Worm (Caenorhabditis elegans) whole organism, L4 larva: Measurements from ENCODE around the gene C46C2.7.
A peak's percentile ranks its signal among the peaks of the same experiment; 100 is the strongest.

Experiments
- D1046.2 ChIP-seq: fragments of 200-800 bp; sonication (Bioruptor generic); IDR thresholded peaks from 2 replicates; pipeline ENCODE4 v1.3.6; 2022; ENCODE audit warnings: missing genetic modification characterization, missing compliant biosample characterization
- F10B5.3 ChIP-seq: sonication (generic microtip); optimal IDR thresholded peaks from 2 replicates; lab custom pipeline; 2016; ENCODE audit warnings: mild to moderate bottlenecking, missing genetic modification characterization, missing compliant biosample characterization
- F49E8.2 ChIP-seq: sonication (generic microtip); optimal IDR thresholded peaks from 2 replicates; lab custom pipeline; 2016; ENCODE audit warnings: missing compliant biosample characterization, mild to moderate bottlenecking, missing genetic modification characterization, borderline replicate concordance
- T20F7.1 ChIP-seq: fragments of 200-800 bp; sonication (Bioruptor generic); optimal IDR thresholded peaks from 2 replicates; lab custom pipeline; 2018; ENCODE audit warnings: mild to moderate bottlenecking, missing genetic modification characterization, missing compliant biosample characterization
- Y5F2A.4 ChIP-seq: fragments of 200-800 bp; sonication (Bioruptor generic); optimal IDR thresholded peaks from 2 replicates; lab custom pipeline; 2018; ENCODE audit warnings: mild to moderate bottlenecking, missing genetic modification characterization, missing compliant biosample characterization
- ZK337.2 ChIP-seq: fragments of 200-800 bp; sonication (Bioruptor generic); IDR thresholded peaks from 2 replicates; pipeline ENCODE4 v1.3.6; 2022; ENCODE audit warnings: missing genetic modification reagents, missing genetic modification characterization, missing compliant biosample characterization
- ZK546.5 ChIP-seq, 2 experiments: sonication (generic microtip); optimal IDR thresholded peaks; 2 replicates each; lab custom pipeline; 2017; ENCODE audit warnings: missing biosample characterization in 2 of 2, missing genetic modification characterization in 2 of 2
- aha-1 ChIP-seq: fragments of 150-350 bp; peaks from one replicate; lab custom pipeline; 2014; ENCODE audit warnings: missing biosample characterization, missing genetic modification characterization
- aly-2 ChIP-seq: sonication (generic microtip); optimal IDR thresholded peaks from 2 replicates; lab custom pipeline; 2018; ENCODE audit warnings: missing biosample characterization, missing genetic modification characterization
- ama-1 ChIP-seq: fragments of 150-350 bp; optimal IDR thresholded peaks from 2 replicates; lab custom pipeline; 2014; ENCODE audit warnings: inconsistent platforms, mixed read lengths
- arid-1 ChIP-seq: fragments of 200-800 bp; sonication (Bioruptor generic); conservative IDR thresholded peaks from 2 replicates; pipeline ENCODE4 v1.3.6; 2022; ENCODE audit warnings: missing genetic modification reagents, missing genetic modification characterization, missing compliant biosample characterization
- ceh-28 ChIP-seq: fragments of 150-350 bp; optimal IDR thresholded peaks from 2 replicates; lab custom pipeline; 2014; ENCODE audit warnings: missing biosample characterization, missing genetic modification reagents, missing genetic modification characterization
- ceh-44 ChIP-seq: fragments of 200-800 bp; sonication (Bioruptor generic); IDR thresholded peaks from 2 replicates; pipeline ENCODE4 v1.3.6; 2022; ENCODE audit warnings: missing genetic modification reagents, missing genetic modification characterization, missing compliant biosample characterization
- ceh-62 ChIP-seq: sonication (generic microtip); optimal IDR thresholded peaks from 2 replicates; lab custom pipeline; 2017; ENCODE audit warnings: missing biosample characterization, missing genetic modification characterization
- ceh-82 ChIP-seq: sonication (generic microtip); optimal IDR thresholded peaks from 2 replicates; lab custom pipeline; 2017; ENCODE audit warnings: missing biosample characterization, missing genetic modification characterization
- daf-12 ChIP-seq: fragments of 150-350 bp; optimal IDR thresholded peaks from 2 replicates; lab custom pipeline; 2014; ENCODE audit warnings: missing biosample characterization, missing genetic modification reagents, missing genetic modification characterization
- daf-19 ChIP-seq: fragments of 200-800 bp; sonication (Bioruptor generic); conservative IDR thresholded peaks from 2 replicates; pipeline ENCODE4 v1.3.6; 2022; ENCODE audit warnings: missing genetic modification characterization, missing compliant biosample characterization
- dmd-8 ChIP-seq: fragments of 200-800 bp; sonication (Bioruptor generic); IDR thresholded peaks from 2 replicates; pipeline ENCODE4 v1.3.6; 2022; ENCODE audit warnings: missing genetic modification characterization, missing compliant biosample characterization
- dmd-9 ChIP-seq: fragments of 200-800 bp; sonication (Bioruptor generic); IDR thresholded peaks from 2 replicates; pipeline ENCODE4 v1.3.6; 2022; ENCODE audit warnings: missing genetic modification reagents, missing genetic modification characterization, missing compliant biosample characterization
- dve-1 ChIP-seq: sonication (generic microtip); optimal IDR thresholded peaks from 2 replicates; lab custom pipeline; 2017; ENCODE audit warnings: antibody characterized with exemption, mild to moderate bottlenecking, missing genetic modification characterization, missing compliant biosample characterization; ENCODE audit not compliant: insufficient read depth
- fkh-10 ChIP-seq: fragments of 150-350 bp; optimal IDR thresholded peaks from 2 replicates; lab custom pipeline; 2014; ENCODE audit warnings: missing biosample characterization, missing genetic modification reagents, missing genetic modification characterization
- gei-8 ChIP-seq: fragments of 200-800 bp; sonication (Bioruptor generic); optimal IDR thresholded peaks from 2 replicates; lab custom pipeline; 2018; ENCODE audit warnings: mild to moderate bottlenecking, missing genetic modification characterization, missing compliant biosample characterization
- hif-1 ChIP-seq, 2 experiments: sonication (generic microtip); optimal IDR thresholded peaks; 2 replicates each; lab custom pipeline; 2016 to 2017; ENCODE audit warnings: missing compliant biosample characterization in 2 of 2, missing genetic modification characterization in 2 of 2, missing genetic modification reagents in 2 of 2, missing genotype in 2 of 2, mild to moderate bottlenecking in 1 of 2
- hlh-11 ChIP-seq: fragments of 200-800 bp; sonication (Bioruptor generic); optimal IDR thresholded peaks from 2 replicates; lab custom pipeline; 2018; ENCODE audit warnings: mild to moderate bottlenecking, missing genetic modification characterization, missing compliant biosample characterization
- lin-1 ChIP-seq: fragments of 200-800 bp; sonication (Bioruptor generic); IDR thresholded peaks from 2 replicates; pipeline ENCODE4 v1.3.6; 2022; ENCODE audit warnings: missing genetic modification reagents, missing genetic modification characterization, missing compliant biosample characterization
- lin-13 ChIP-seq: fragments of 150-350 bp; optimal IDR thresholded peaks from 2 replicates; lab custom pipeline; 2014; ENCODE audit warnings: missing biosample characterization, missing genetic modification reagents, missing genetic modification characterization
- lin-15B ChIP-seq: fragments of 150-350 bp; sonication (generic microtip); optimal IDR thresholded peaks from 3 replicates; lab custom pipeline; 2014; ENCODE audit warnings: missing biosample characterization, missing genetic modification characterization
- lin-29 ChIP-seq: fragments of 200-800 bp; sonication (Bioruptor generic); IDR thresholded peaks from 2 replicates; pipeline ENCODE4 v1.3.6; 2022; ENCODE audit warnings: missing genetic modification reagents, missing genetic modification characterization, missing compliant biosample characterization
- lin-38 ChIP-seq: fragments of 200-800 bp; sonication (Bioruptor generic); IDR thresholded peaks from 2 replicates; pipeline ENCODE4 v1.3.6; 2022; ENCODE audit warnings: missing genetic modification reagents, missing genetic modification characterization, missing compliant biosample characterization
- lsy-2 ChIP-seq, 2 experiments: fragments of 150-350 bp in 1 of 2; sonication (generic microtip) in 1 of 2; optimal IDR thresholded peaks; 2 replicates each; lab custom pipeline; 2014 to 2017; ENCODE audit warnings: missing biosample characterization in 2 of 2, missing genetic modification characterization in 2 of 2
- madf-9 ChIP-seq: fragments of 200-800 bp; sonication (Bioruptor generic); conservative IDR thresholded peaks from 2 replicates; pipeline ENCODE4 v1.3.6; 2022; ENCODE audit warnings: missing genetic modification reagents, missing genetic modification characterization, missing compliant biosample characterization
- mep-1 ChIP-seq: fragments of 150-350 bp; sonication (generic microtip); optimal IDR thresholded peaks from 3 replicates; lab custom pipeline; 2014; ENCODE audit warnings: missing biosample characterization, missing genetic modification characterization
- nhr-10 ChIP-seq: fragments of 150-350 bp; optimal IDR thresholded peaks from 2 replicates; lab custom pipeline; 2014; ENCODE audit warnings: missing biosample characterization, missing genetic modification characterization
- nhr-11 ChIP-seq: fragments of 150-350 bp; optimal IDR thresholded peaks from 2 replicates; lab custom pipeline; 2014; ENCODE audit warnings: missing biosample characterization, missing genetic modification characterization
- nhr-111 ChIP-seq: fragments of 200-800 bp; sonication (Bioruptor generic); optimal IDR thresholded peaks from 2 replicates; lab custom pipeline; 2018; ENCODE audit warnings: mild to moderate bottlenecking, missing genetic modification characterization, missing compliant biosample characterization
- nhr-237 ChIP-seq: sonication (generic microtip); optimal IDR thresholded peaks from 2 replicates; lab custom pipeline; 2017; ENCODE audit warnings: missing biosample characterization, missing genetic modification characterization
- nhr-25 ChIP-seq: sonication (generic microtip); optimal IDR thresholded peaks from 2 replicates; lab custom pipeline; 2017; ENCODE audit warnings: missing genetic modification characterization, mild to moderate bottlenecking, missing compliant biosample characterization, antibody characterized with exemption, moderate library complexity, borderline replicate concordance; ENCODE audit not compliant: insufficient read depth
- nhr-28 ChIP-seq: fragments of 150-350 bp; optimal IDR thresholded peaks from 2 replicates; lab custom pipeline; 2014; ENCODE audit warnings: missing biosample characterization, missing genetic modification characterization
- nhr-6 ChIP-seq: fragments of 150-350 bp; optimal IDR thresholded peaks from 2 replicates; lab custom pipeline; 2014; ENCODE audit warnings: missing biosample characterization, missing genetic modification characterization
- nhr-77 ChIP-seq: fragments of 150-350 bp; optimal IDR thresholded peaks from 2 replicates; lab custom pipeline; 2014; ENCODE audit warnings: missing biosample characterization, missing genetic modification characterization
- pha-4 ChIP-seq, 2 experiments: fragments of 150-350 bp in 1 of 2; fragments of 200-800 bp in 1 of 2; sonication (Bioruptor generic) in 1 of 2; IDR thresholded peaks in 1 of 2; optimal IDR thresholded peaks in 1 of 2; 2 replicates each; pipeline versions ENCODE4 v1.3.6 to Lab custom; 2014 to 2022; ENCODE audit warnings: missing genetic modification characterization in 2 of 2, missing genetic modification reagents in 2 of 2, missing biosample characterization in 1 of 2, missing compliant biosample characterization in 1 of 2
- php-3 ChIP-seq: fragments of 200-800 bp; sonication (Bioruptor generic); IDR thresholded peaks from 2 replicates; pipeline ENCODE4 v1.3.6; 2022; ENCODE audit warnings: missing genetic modification reagents, missing genetic modification characterization, missing compliant biosample characterization
- pqm-1 ChIP-seq: sonication (generic microtip); optimal IDR thresholded peaks from 2 replicates; lab custom pipeline; 2017; ENCODE audit warnings: missing biosample characterization, missing genetic modification characterization
- spr-1 ChIP-seq: sonication (generic microtip); optimal IDR thresholded peaks from 2 replicates; lab custom pipeline; 2016; ENCODE audit warnings: mild to moderate bottlenecking, missing genetic modification characterization, missing compliant biosample characterization
- spr-3 ChIP-seq: fragments of 200-800 bp; sonication (Bioruptor generic); optimal IDR thresholded peaks from 2 replicates; lab custom pipeline; 2018; ENCODE audit warnings: mild to moderate bottlenecking, missing genetic modification characterization, missing compliant biosample characterization
- tag-97 ChIP-seq: fragments of 200-800 bp; sonication (Bioruptor generic); IDR thresholded peaks from 2 replicates; pipeline ENCODE4 v1.3.6; 2022; ENCODE audit warnings: missing genetic modification characterization, missing compliant biosample characterization
- tra-1 ChIP-seq: fragments of 200-800 bp; sonication (Bioruptor generic); IDR thresholded peaks from 2 replicates; pipeline ENCODE4 v1.3.6; 2022; ENCODE audit warnings: missing genetic modification reagents, missing genetic modification characterization, missing compliant biosample characterization
- unc-130 ChIP-seq: sonication (generic microtip); optimal IDR thresholded peaks from 2 replicates; lab custom pipeline; 2016; ENCODE audit warnings: missing genetic modification reagents, missing genetic modification characterization, missing compliant biosample characterization
- zfp-3 ChIP-seq: fragments of 200-800 bp; sonication (Bioruptor generic); conservative IDR thresholded peaks from 2 replicates; pipeline ENCODE4 v1.3.6; 2022; ENCODE audit warnings: missing genetic modification reagents, missing genetic modification characterization, missing compliant biosample characterization
- ztf-11 ChIP-seq: fragments of 150-350 bp; optimal IDR thresholded peaks from 2 replicates; lab custom pipeline; 2014; ENCODE audit warnings: missing biosample characterization, missing genetic modification characterization
- ztf-7 ChIP-seq: fragments of 150-350 bp; optimal IDR thresholded peaks from 2 replicates; lab custom pipeline; 2014; ENCODE audit warnings: missing biosample characterization, missing genetic modification characterization

The C46C2.7 gene

ce11 chrIV:9198136-9198535 is 3.5 kb downstream of the C46C2.7 start (continued):
- TF ChIP-seq arid-1, result 0 out of 2 replicates have a peak, but pooled peaks have one; percentile 3
- TF ChIP-seq ZK337.2 (GFP tag; lab: Robert Waterston, UW), result no peak
- TF ChIP-seq lin-29 (GFP tag; lab: Robert Waterston, UW), result no peak
- peak; percentile 57 for TF ChIP-seq nhr-10 (tag; lab: Kevin White, UChicago)
- TF ChIP-seq D1046.2 (GFP tag; lab: Robert Waterston, UW), result no peak
- TF ChIP-seq Y5F2A.4, result no peak
- 0 out of 2 replicates have a peak, but pooled peaks have one; percentile 29 for TF ChIP-seq lin-1 (GFP tag; lab: Robert Waterston, UW)
- peak; percentile 79 for TF ChIP-seq mep-1 (tag; lab: Kevin White, UChicago)
- no peak for TF ChIP-seq ztf-11 (tag; lab: Kevin White, UChicago)
- 0 out of 2 replicates have a peak, but pooled peaks have one; percentile 49 for TF ChIP-seq tra-1 (GFP tag; lab: Robert Waterston, UW)
- peak; percentile 10 for TF ChIP-seq nhr-6 (tag; lab: Kevin White, UChicago)
- no peak for TF ChIP-seq dmd-8 (GFP tag; lab: Robert Waterston, UW)
- TF ChIP-seq nhr-77 (tag; lab: Kevin White, UChicago), result peak; percentile 75
- 0 out of 2 replicates have a peak, but pooled peaks have one; percentile 46 for TF ChIP-seq php-3
- TF ChIP-seq ceh-28 (tag; lab: Kevin White, UChicago), result no peak
- TF ChIP-seq lin-15B (tag; lab: Kevin White, UChicago), result no peak
- TF ChIP-seq lsy-2 (tag; optimal IDR thresholded peaks at IDR 0.05; lab: Kevin White, UChicago), result peak; percentile 44 to 58
- TF ChIP-seq nhr-11, result no peak
- TF ChIP-seq ama-1 (lab: Kevin White, UChicago), result no peak
- TF ChIP-seq ztf-7 (tag; lab: Kevin White, UChicago), result no peak
- TF ChIP-seq dmd-9, result no peak
- peak; percentile 88 for TF ChIP-seq dve-1 (tag; lab: Kevin White, UChicago)
- no peak for TF ChIP-seq F49E8.2 (tag; lab: Kevin White, UChicago)
- no peak for TF ChIP-seq aly-2 (tag; lab: Kevin White, UChicago)
- TF ChIP-seq ZK546.5 (tag; optimal IDR thresholded peaks at IDR 0.05; lab: Kevin White, UChicago), result no peak
- no peak for TF ChIP-seq T20F7.1
- TF ChIP-seq zfp-3 (GFP tag; lab: Robert Waterston, UW), result 0 out of 2 replicates have a peak, but pooled peaks have one; percentile 34
- TF ChIP-seq tag-97 (GFP tag; lab: Robert Waterston, UW), result no peak
- peak; percentile 31 for TF ChIP-seq pqm-1
- TF ChIP-seq spr-3, result no peak
- TF ChIP-seq nhr-25 (tag; lab: Kevin White, UChicago), result peak; percentile 76
- peak; percentile 90 for TF ChIP-seq nhr-28 (tag; lab: Kevin White, UChicago)
- no peak for TF ChIP-seq nhr-237 (tag; lab: Kevin White, UChicago)
- peak; percentile 6 for TF ChIP-seq lin-13 (GFP tag; lab: Kevin White, UChicago)
- no peak for TF ChIP-seq aha-1 (tag; lab: Kevin White, UChicago)
- no peak for TF ChIP-seq spr-1
- TF ChIP-seq unc-130 (GFP tag; lab: Kevin White, UChicago), result no peak
- TF ChIP-seq ceh-44 (GFP tag; lab: Robert Waterston, UW), result no peak
- no peak for TF ChIP-seq F10B5.3 (tag; lab: Kevin White, UChicago)
- TF ChIP-seq fkh-10 (GFP tag; lab: Kevin White, UChicago), result no peak
- 0 out of 2 replicates have a peak, but pooled peaks have one; percentile 16 for TF ChIP-seq pha-4 (GFP tag; IDR thresholded peaks at IDR 0.05; lab: Robert Waterston, UW)
- TF ChIP-seq pha-4 (tag; optimal IDR thresholded peaks at IDR 0.05; lab: Kevin White, UChicago), result peak; percentile 73
- no peak for TF ChIP-seq nhr-111 (GFP tag; lab: Kevin White, UChicago)
- TF ChIP-seq ceh-82 (tag; lab: Kevin White, UChicago), result no peak
- no peak for TF ChIP-seq daf-12 (tag; lab: Kevin White, UChicago)
- TF ChIP-seq lin-38, result no peak; the same call in 1 of the 2 replicates
- TF ChIP-seq daf-19, result no peak
- no peak for TF ChIP-seq madf-9 (GFP tag; lab: Robert Waterston, UW)
- TF ChIP-seq gei-8 (GFP tag; lab: Kevin White, UChicago), result no peak
- no peak for TF ChIP-seq ceh-62 (tag; lab: Kevin White, UChicago)
- TF ChIP-seq hif-1 (tag; optimal IDR thresholded peaks at IDR 0.05; lab: Kevin White, UChicago), result peak in 1 of 2 experiments; percentile 38
- TF ChIP-seq hlh-11 (tag; lab: Kevin White, UChicago), result peak; percentile 88
